Worm (Caenorhabditis elegans) whole organism, L4 larva: ENCODE measurements around the gene rpi-2.

Experiments used
- F37D6.2 ChIP-seq: sonication (generic microtip); optimal IDR thresholded peaks from 2 replicates; lab custom pipeline; 2016; ENCODE audit warnings: mild to moderate bottlenecking, missing genetic modification characterization, missing compliant biosample characterization
- F44E2.7 ChIP-seq: fragments of 200-800 bp; sonication (Bioruptor generic); IDR thresholded peaks from 2 replicates; pipeline ENCODE4 v2.1.2; 2022; ENCODE audit warnings: missing genetic modification characterization, missing compliant biosample characterization
- F49E8.2 ChIP-seq: sonication (generic microtip); optimal IDR thresholded peaks from 2 replicates; lab custom pipeline; 2016; ENCODE audit warnings: missing compliant biosample characterization, mild to moderate bottlenecking, missing genetic modification characterization, borderline replicate concordance
- T20F7.1 ChIP-seq: fragments of 200-800 bp; sonication (Bioruptor generic); optimal IDR thresholded peaks from 2 replicates; lab custom pipeline; 2018; ENCODE audit warnings: mild to moderate bottlenecking, missing genetic modification characterization, missing compliant biosample characterization
- Y75B8A.6 ChIP-seq: fragments of 200-800 bp; sonication (Bioruptor generic); IDR thresholded peaks from 2 replicates; pipeline ENCODE4 v1.3.6; 2022; ENCODE audit warnings: missing genetic modification reagents, missing genetic modification characterization, missing compliant biosample characterization
- ZK546.5 ChIP-seq, 2 experiments: sonication (generic microtip); optimal IDR thresholded peaks; 2 replicates each; lab custom pipeline; 2017; ENCODE audit warnings: missing biosample characterization in 2 of 2, missing genetic modification characterization in 2 of 2
- aha-1 ChIP-seq: fragments of 150-350 bp; peaks from one replicate; lab custom pipeline; 2014; ENCODE audit warnings: missing biosample characterization, missing genetic modification characterization
- aly-2 ChIP-seq: sonication (generic microtip); optimal IDR thresholded peaks from 2 replicates; lab custom pipeline; 2018; ENCODE audit warnings: missing biosample characterization, missing genetic modification characterization
- ceh-20 ChIP-seq: fragments of 200-800 bp; sonication (Bioruptor generic); IDR thresholded peaks from 2 replicates; pipeline ENCODE4 v1.3.6; 2022; ENCODE audit warnings: missing genetic modification reagents, missing genetic modification characterization, missing compliant biosample characterization
- ceh-32 ChIP-seq: sonication (generic microtip); optimal IDR thresholded peaks from 2 replicates; lab custom pipeline; 2016; ENCODE audit warnings: mild to moderate bottlenecking, missing genetic modification characterization, missing compliant biosample characterization; ENCODE audit not compliant: poor library complexity
- ceh-62 ChIP-seq: sonication (generic microtip); optimal IDR thresholded peaks from 2 replicates; lab custom pipeline; 2017; ENCODE audit warnings: missing biosample characterization, missing genetic modification characterization
- ces-1 ChIP-seq: fragments of 150-350 bp; sonication (generic microtip); optimal IDR thresholded peaks from 4 replicates; lab custom pipeline; 2014; ENCODE audit warnings: missing biosample characterization, missing genetic modification reagents, missing genetic modification characterization
- daf-16 ChIP-seq, 3 experiments: sonication (generic microtip); optimal IDR thresholded peaks; 2 replicates each; lab custom pipeline; 2016 to 2017; ENCODE audit warnings: missing genetic modification characterization in 3 of 3, missing genetic modification reagents in 3 of 3, mild to moderate bottlenecking in 2 of 3, missing compliant biosample characterization in 2 of 3, missing biosample characterization in 1 of 3, moderate library complexity in 1 of 3
- dmd-6 ChIP-seq: fragments of 200-800 bp; sonication (Bioruptor generic); IDR thresholded peaks from 2 replicates; pipeline ENCODE4 v1.3.6; 2022; ENCODE audit warnings: missing genetic modification reagents, missing genetic modification characterization, missing compliant biosample characterization
- dpl-1 ChIP-seq: fragments of 150-350 bp; optimal IDR thresholded peaks from 2 replicates; lab custom pipeline; 2014; ENCODE audit warnings: missing biosample characterization, missing genetic modification reagents, missing genetic modification characterization
- duxl-1 ChIP-seq: sonication (generic microtip); optimal IDR thresholded peaks from 2 replicates; lab custom pipeline; 2016; ENCODE audit warnings: mild to moderate bottlenecking, missing genetic modification characterization, moderate library complexity, missing compliant biosample characterization; ENCODE audit not compliant: poor library complexity
- dve-1 ChIP-seq: sonication (generic microtip); optimal IDR thresholded peaks from 2 replicates; lab custom pipeline; 2017; ENCODE audit warnings: antibody characterized with exemption, mild to moderate bottlenecking, missing genetic modification characterization, missing compliant biosample characterization; ENCODE audit not compliant: insufficient read depth
- fkh-10 ChIP-seq: fragments of 150-350 bp; optimal IDR thresholded peaks from 2 replicates; lab custom pipeline; 2014; ENCODE audit warnings: missing biosample characterization, missing genetic modification reagents, missing genetic modification characterization
- hlh-11 ChIP-seq: fragments of 200-800 bp; sonication (Bioruptor generic); optimal IDR thresholded peaks from 2 replicates; lab custom pipeline; 2018; ENCODE audit warnings: mild to moderate bottlenecking, missing genetic modification characterization, missing compliant biosample characterization
- hlh-30 ChIP-seq: sonication (generic microtip); optimal IDR thresholded peaks from 2 replicates; lab custom pipeline; 2017; ENCODE audit warnings: antibody characterized with exemption, mild to moderate bottlenecking, missing genetic modification characterization, missing compliant biosample characterization; ENCODE audit not compliant: insufficient read depth
- hmg-1.1 ChIP-seq: fragments of 200-800 bp; sonication (Bioruptor generic); IDR thresholded peaks from 2 replicates; pipeline ENCODE4 v1.3.6; 2022; ENCODE audit warnings: missing genetic modification reagents, missing genetic modification characterization, missing compliant biosample characterization
- lim-7 ChIP-seq: fragments of 200-800 bp; sonication (Bioruptor generic); IDR thresholded peaks from 2 replicates; pipeline ENCODE4 v1.3.6; 2022; ENCODE audit warnings: missing genetic modification characterization, missing compliant biosample characterization
- lin-1 ChIP-seq: fragments of 200-800 bp; sonication (Bioruptor generic); IDR thresholded peaks from 2 replicates; pipeline ENCODE4 v1.3.6; 2022; ENCODE audit warnings: missing genetic modification reagents, missing genetic modification characterization, missing compliant biosample characterization
- lin-15B ChIP-seq: fragments of 150-350 bp; sonication (generic microtip); optimal IDR thresholded peaks from 3 replicates; lab custom pipeline; 2014; ENCODE audit warnings: missing biosample characterization, missing genetic modification characterization
- lin-29 ChIP-seq: fragments of 200-800 bp; sonication (Bioruptor generic); IDR thresholded peaks from 2 replicates; pipeline ENCODE4 v1.3.6; 2022; ENCODE audit warnings: missing genetic modification reagents, missing genetic modification characterization, missing compliant biosample characterization
- lin-38 ChIP-seq: fragments of 200-800 bp; sonication (Bioruptor generic); IDR thresholded peaks from 2 replicates; pipeline ENCODE4 v1.3.6; 2022; ENCODE audit warnings: missing genetic modification reagents, missing genetic modification characterization, missing compliant biosample characterization
- madf-9 ChIP-seq: fragments of 200-800 bp; sonication (Bioruptor generic); conservative IDR thresholded peaks from 2 replicates; pipeline ENCODE4 v1.3.6; 2022; ENCODE audit warnings: missing genetic modification reagents, missing genetic modification characterization, missing compliant biosample characterization
- mdl-1 ChIP-seq, 2 experiments: fragments of 150-350 bp in 1 of 2; sonication (generic microtip) in 1 of 2; optimal IDR thresholded peaks; 2 replicates each; lab custom pipeline; 2014 to 2017; ENCODE audit warnings: missing biosample characterization in 2 of 2, missing genetic modification characterization in 2 of 2
- mdt-29 ChIP-seq: fragments of 200-800 bp; sonication (Bioruptor generic); IDR thresholded peaks from 2 replicates; pipeline ENCODE4 v1.3.6; 2022; ENCODE audit warnings: missing genetic modification reagents, missing genetic modification characterization, missing compliant biosample characterization
- mep-1 ChIP-seq: fragments of 150-350 bp; sonication (generic microtip); optimal IDR thresholded peaks from 3 replicates; lab custom pipeline; 2014; ENCODE audit warnings: missing biosample characterization, missing genetic modification characterization
- mes-2 ChIP-seq: sonication (generic microtip); optimal IDR thresholded peaks from 2 replicates; lab custom pipeline; 2016; ENCODE audit warnings: missing genotype, mild to moderate bottlenecking, missing genetic modification characterization, missing compliant biosample characterization; ENCODE audit not compliant: poor library complexity, severe bottlenecking
- mxl-3 ChIP-seq: fragments of 200-800 bp; sonication (Bioruptor generic); optimal IDR thresholded peaks from 2 replicates; lab custom pipeline; 2018; ENCODE audit warnings: mild to moderate bottlenecking, missing genetic modification characterization, missing compliant biosample characterization
- nhr-102 ChIP-seq: sonication (generic microtip); optimal IDR thresholded peaks from 2 replicates; lab custom pipeline; 2016; ENCODE audit warnings: mild to moderate bottlenecking, missing genetic modification characterization, moderate library complexity, missing compliant biosample characterization
- nhr-11 ChIP-seq: fragments of 150-350 bp; optimal IDR thresholded peaks from 2 replicates; lab custom pipeline; 2014; ENCODE audit warnings: missing biosample characterization, missing genetic modification characterization
- nhr-111 ChIP-seq: fragments of 200-800 bp; sonication (Bioruptor generic); optimal IDR thresholded peaks from 2 replicates; lab custom pipeline; 2018; ENCODE audit warnings: mild to moderate bottlenecking, missing genetic modification characterization, missing compliant biosample characterization
- nhr-42 ChIP-seq: fragments of 200-800 bp; sonication (Bioruptor generic); IDR thresholded peaks from 2 replicates; pipeline ENCODE4 v1.3.6; 2022; ENCODE audit warnings: missing genetic modification characterization, missing compliant biosample characterization
- php-3 ChIP-seq: fragments of 200-800 bp; sonication (Bioruptor generic); IDR thresholded peaks from 2 replicates; pipeline ENCODE4 v1.3.6; 2022; ENCODE audit warnings: missing genetic modification reagents, missing genetic modification characterization, missing compliant biosample characterization
- pqm-1 ChIP-seq: sonication (generic microtip); optimal IDR thresholded peaks from 2 replicates; lab custom pipeline; 2017; ENCODE audit warnings: missing biosample characterization, missing genetic modification characterization
- sdz-12 ChIP-seq: fragments of 200-800 bp; sonication (Bioruptor generic); optimal IDR thresholded peaks from 2 replicates; lab custom pipeline; 2018; ENCODE audit warnings: mild to moderate bottlenecking, missing genetic modification characterization, missing compliant biosample characterization
- tag-97 ChIP-seq: fragments of 200-800 bp; sonication (Bioruptor generic); IDR thresholded peaks from 2 replicates; pipeline ENCODE4 v1.3.6; 2022; ENCODE audit warnings: missing genetic modification characterization, missing compliant biosample characterization
- unc-62 ChIP-seq, 3 experiments: fragments of 150-350 bp in 1 of 3; sonication (generic microtip); optimal IDR thresholded peaks in 2 of 3; peaks in 1 of 3; 1 replicate in 1 of 3; 2 replicates in 2 of 3; lab custom pipeline; 2014 to 2017; ENCODE audit warnings: missing biosample characterization in 3 of 3, missing genetic modification characterization in 3 of 3, missing genetic modification reagents in 3 of 3, missing genotype in 1 of 3
- vab-7 ChIP-seq: fragments of 200-800 bp; sonication (Bioruptor generic); IDR thresholded peaks from 2 replicates; pipeline ENCODE4 v1.3.6; 2022; ENCODE audit warnings: missing genetic modification reagents, missing genetic modification characterization, missing compliant biosample characterization
- zag-1 ChIP-seq: fragments of 150-350 bp; optimal IDR thresholded peaks from 2 replicates; lab custom pipeline; 2014; ENCODE audit warnings: missing biosample characterization, missing genetic modification characterization
- zfp-2 ChIP-seq: sonication (generic microtip); optimal IDR thresholded peaks from 2 replicates; lab custom pipeline; 2016; ENCODE audit warnings: mild to moderate bottlenecking, missing genetic modification characterization, missing compliant biosample characterization

rpi-2 gene

ce11 chrIV:1738324-1738730 is 27.3 kb downstream of the rpi-2 start (continued):
- TF ChIP-seq sdz-12 (GFP tag; lab: Kevin White, UChicago) (peak; percentile 31), F49E8.2 (tag; lab: Kevin White, UChicago) (peak; percentile 49), lin-1 (GFP tag; lab: Robert Waterston, UW) (no peak), mdt-29 (GFP tag; lab: Robert Waterston, UW) (0 out of 2 replicates have a peak, but pooled peaks have one; percentile 39), dve-1 (tag; lab: Kevin White, UChicago) (no peak), nhr-42 (GFP tag; lab: Robert Waterston, UW) (no peak), unc-62 (GFP tag; optimal IDR thresholded peaks at IDR 0.05 in 1 of 2; lab: Kevin White, UChicago) (peak in 1 of 2 experiments; percentile 92), unc-62 (tag; optimal IDR thresholded peaks at IDR 0.05; lab: Kevin White, UChicago) (no peak), F44E2.7 (GFP tag; lab: Robert Waterston, UW) (no peak), nhr-102 (tag; lab: Kevin White, UChicago) (no peak), fkh-10 (no peak), ceh-62 (no peak), aly-2 (tag; lab: Kevin White, UChicago) (no peak), daf-16 (GFP tag; optimal IDR thresholded peaks at IDR 0.05; lab: Kevin White, UChicago) (no peak), daf-16 (tag; optimal IDR thresholded peaks at IDR 0.05; lab: Kevin White, UChicago) (no peak), lim-7 (no peak), mep-1 (tag; lab: Kevin White, UChicago) (peak; percentile 47), F37D6.2 (tag; lab: Kevin White, UChicago) (no peak), aha-1 (tag; lab: Kevin White, UChicago) (peak; percentile 90), php-3 (no peak), ceh-20 (GFP tag; lab: Robert Waterston, UW) (no peak), tag-97 (no peak), zfp-2 (no peak), nhr-11 (tag; lab: Kevin White, UChicago) (no peak), zag-1 (tag; lab: Kevin White, UChicago) (no peak), duxl-1 (no peak), ceh-32 (tag; lab: Kevin White, UChicago) (no peak), ces-1 (no peak)

- TF ChIP-seq lin-29 (no peak), pqm-1 (tag; lab: Kevin White, UChicago) (no peak), madf-9 (GFP tag; lab: Robert Waterston, UW) (0 out of 2 replicates have a peak, but pooled peaks have one; percentile 23)
Measured at ce11 chrIV:1738892-1739291, 27.8 kb downstream of the rpi-2 start.

ce11 chrIV:1739366-1740104 is 28.5 kb downstream of the rpi-2 start:
- TF ChIP-seq lin-15B (tag; lab: Kevin White, UChicago) (no peak), unc-62 (GFP tag; optimal IDR thresholded peaks at IDR 0.05 in 1 of 2; lab: Kevin White, UChicago) (peak in 1 of 2 experiments; percentile 77), unc-62 (tag; optimal IDR thresholded peaks at IDR 0.05; lab: Kevin White, UChicago) (no peak), vab-7 (no peak), madf-9 (GFP tag; lab: Robert Waterston, UW) (peak; percentile 47; the same call in 1 of the 2 replicates), dmd-6 (peak; percentile 48; the same call in 1 of the 2 replicates), php-3 (no peak), hlh-30 (tag; lab: Kevin White, UChicago) (peak; percentile 75), nhr-111 (GFP tag; lab: Kevin White, UChicago) (no peak), daf-16 (GFP tag; optimal IDR thresholded peaks at IDR 0.05; lab: Kevin White, UChicago) (no peak), daf-16 (tag; optimal IDR thresholded peaks at IDR 0.05; lab: Kevin White, UChicago) (peak; percentile 38), lin-38 (GFP tag; lab: Robert Waterston, UW) (peak; percentile 59), ceh-62 (no peak), mes-2 (tag; lab: Kevin White, UChicago) (peak; percentile 40), ceh-32 (tag; lab: Kevin White, UChicago) (no peak), dpl-1 (GFP tag; lab: Kevin White, UChicago) (peak; percentile 3), ZK546.5 (tag; optimal IDR thresholded peaks at IDR 0.05; lab: Kevin White, UChicago) (no peak), Y75B8A.6 (no peak), hmg-1.1 (GFP tag; lab: Robert Waterston, UW) (peak; percentile 50; the same call in 1 of the 2 replicates), hlh-11 (peak; percentile 61), aha-1 (tag; lab: Kevin White, UChicago) (peak; percentile 40), T20F7.1 (no peak), dve-1 (tag; lab: Kevin White, UChicago) (peak; percentile 42), mxl-3 (GFP tag; lab: Kevin White, UChicago) (peak; percentile 61), mdl-1 (tag; optimal IDR thresholded peaks at IDR 0.05; lab: Kevin White, UChicago) (peak; percentile 27 to 40)
